Fruit fly (Drosophila melanogaster) whole organism, embryonic: ENCODE data around the gene CG43897.
A peak's percentile ranks its signal among the peaks of the same experiment; 100 is the strongest.

Experiments
- BEAF-32 ChIP-seq: fragments of 200-800 bp; sonication (Bioruptor generic); optimal IDR thresholded peaks from 3 replicates; lab custom pipeline; 2017; ENCODE audit warnings: missing biosample characterization, missing genetic modification characterization, mild to moderate bottlenecking, moderate library complexity, missing genetic modification reagents
- CG10209 ChIP-seq: fragments of 200-800 bp; sonication (Bioruptor generic); optimal IDR thresholded peaks from 3 replicates; lab custom pipeline; 2017; ENCODE audit warnings: missing biosample characterization, mild to moderate bottlenecking, missing genetic modification characterization, missing genetic modification reagents
- CG11696 ChIP-seq: fragments of 200-800 bp; sonication (Bioruptor generic); IDR thresholded peaks from 2 replicates; pipeline ENCODE4 v1.3.6; 2022; ENCODE audit warnings: missing biosample characterization, missing genetic modification characterization
- CG12391 ChIP-seq: fragments of 200-800 bp; sonication (Bioruptor generic); optimal IDR thresholded peaks from 3 replicates; lab custom pipeline; 2018; ENCODE audit warnings: missing biosample characterization, mild to moderate bottlenecking, missing genetic modification characterization, moderate library complexity
- CG15073 ChIP-seq: fragments of 200-800 bp; sonication (Bioruptor generic); optimal IDR thresholded peaks from 2 replicates; lab custom pipeline; 2016; ENCODE audit warnings: missing biosample characterization, missing genetic modification characterization
- CG17359 ChIP-seq: fragments of 200-800 bp; sonication (Bioruptor generic); optimal IDR thresholded peaks from 3 replicates; lab custom pipeline; 2018; ENCODE audit warnings: missing biosample characterization, mild to moderate bottlenecking, missing genetic modification characterization, moderate library complexity
- CG31365 ChIP-seq: fragments of 200-800 bp; sonication (Bioruptor generic); optimal IDR thresholded peaks from 2 replicates; lab custom pipeline; 2018; ENCODE audit warnings: missing biosample characterization, mild to moderate bottlenecking, missing genetic modification characterization
- CG31441 ChIP-seq: fragments of 200-800 bp; sonication (Bioruptor generic); IDR thresholded peaks from 2 replicates; pipeline ENCODE4 v1.3.6; 2022; ENCODE audit warnings: missing biosample characterization, missing genetic modification characterization
- CG3163 ChIP-seq: fragments of 200-800 bp; sonication (Bioruptor generic); optimal IDR thresholded peaks from 3 replicates; lab custom pipeline; 2016; ENCODE audit warnings: missing biosample characterization, missing genetic modification characterization
- CG32767 ChIP-seq: fragments of 200-800 bp; sonication (Bioruptor generic); IDR thresholded peaks from 2 replicates; pipeline ENCODE4 v1.3.6; 2022; ENCODE audit warnings: missing biosample characterization, missing genetic modification characterization
- CG4404 ChIP-seq: fragments of 200-800 bp; sonication (Bioruptor generic); IDR thresholded peaks from 2 replicates; pipeline ENCODE4 v1.3.6; 2022; ENCODE audit warnings: missing biosample characterization, missing genetic modification characterization
- CG6813 ChIP-seq: fragments of 200-800 bp; sonication (Bioruptor generic); optimal IDR thresholded peaks from 2 replicates; lab custom pipeline; 2017; ENCODE audit warnings: missing biosample characterization, missing genetic modification characterization, mild to moderate bottlenecking, moderate library complexity, missing genetic modification reagents
- CG7372 ChIP-seq: fragments of 200-800 bp; sonication (Bioruptor generic); IDR thresholded peaks from 2 replicates; pipeline ENCODE4 v1.3.6; 2022; ENCODE audit warnings: missing biosample characterization, missing genetic modification characterization
- CG8281 ChIP-seq: fragments of 200-800 bp; sonication (Bioruptor generic); optimal IDR thresholded peaks from 2 replicates; lab custom pipeline; 2018; ENCODE audit warnings: missing biosample characterization, mild to moderate bottlenecking, missing genetic modification characterization, moderate library complexity
- CG8924 ChIP-seq: fragments of 200-800 bp; optimal IDR thresholded peaks from 3 replicates; lab custom pipeline; 2019; ENCODE audit warnings: missing biosample characterization, mild to moderate bottlenecking, missing genetic modification characterization, moderate library complexity
- D19A ChIP-seq: fragments of 200-800 bp; optimal IDR thresholded peaks from 3 replicates; lab custom pipeline; 2019; ENCODE audit warnings: missing biosample characterization, mild to moderate bottlenecking, missing genetic modification characterization, moderate library complexity
- Doc2 ChIP-seq: fragments of 200-800 bp; sonication (Bioruptor generic); IDR thresholded peaks from 2 replicates; pipeline ENCODE4 v1.3.6; 2022; ENCODE audit warnings: missing biosample characterization, missing genetic modification characterization
- Eip74EF ChIP-seq, 2 experiments: fragments of 200-800 bp in 1 of 2; fragments of >200 bp in 1 of 2; sonication (Bioruptor generic) in 1 of 2; optimal IDR thresholded peaks; 2 replicates each; lab custom pipeline; 2017 to 2019; ENCODE audit warnings: missing biosample characterization in 2 of 2, missing genetic modification characterization in 2 of 2, mild to moderate bottlenecking in 1 of 2, moderate library complexity in 1 of 2
- Hr78 ChIP-seq, 2 experiments: fragments of 200-800 bp in 1 of 2; fragments of >200 bp in 1 of 2; sonication (Bioruptor generic) in 1 of 2; optimal IDR thresholded peaks; 2 replicates each; lab custom pipeline; 2017 to 2019; ENCODE audit warnings: missing biosample characterization in 2 of 2, missing genetic modification characterization in 2 of 2, mild to moderate bottlenecking in 1 of 2, moderate library complexity in 1 of 2
- NFAT ChIP-seq: fragments of 200-800 bp; sonication (Bioruptor generic); IDR thresholded peaks from 2 replicates; pipeline ENCODE4 v1.3.6; 2022; ENCODE audit warnings: missing biosample characterization, missing genetic modification characterization
- Neu2 ChIP-seq: fragments of 200-800 bp; sonication (Bioruptor generic); optimal IDR thresholded peaks from 3 replicates; lab custom pipeline; 2016; ENCODE audit warnings: missing biosample characterization, missing genetic modification characterization, borderline replicate concordance
- Nf-YB ChIP-seq: fragments of 200-800 bp; sonication (Bioruptor generic); optimal IDR thresholded peaks from 3 replicates; lab custom pipeline; 2019; ENCODE audit warnings: missing biosample characterization, mild to moderate bottlenecking, missing genetic modification characterization, moderate library complexity
- Oli ChIP-seq: fragments of 200-800 bp; sonication (Bioruptor generic); optimal IDR thresholded peaks from 2 replicates; lab custom pipeline; 2018; ENCODE audit warnings: missing biosample characterization, mild to moderate bottlenecking, missing genetic modification characterization, moderate library complexity
- Pdp1 ChIP-seq, 2 experiments: fragments of 200-800 bp; sonication (Bioruptor generic); optimal IDR thresholded peaks; 3 replicates each; lab custom pipeline; 2016; ENCODE audit warnings: missing biosample characterization in 2 of 2, missing genetic modification characterization in 2 of 2, mild to moderate bottlenecking in 1 of 2, moderate library complexity in 1 of 2
- Rx ChIP-seq: fragments of 200-800 bp; sonication (Bioruptor generic); IDR thresholded peaks from 2 replicates; pipeline ENCODE4 v1.3.6; 2022; ENCODE audit warnings: missing biosample characterization, missing genetic modification characterization
- Sox102F ChIP-seq: fragments of 200-800 bp; sonication (Bioruptor generic); optimal IDR thresholded peaks from 2 replicates; lab custom pipeline; 2018; ENCODE audit warnings: missing biosample characterization, mild to moderate bottlenecking, missing genetic modification characterization, moderate library complexity
- Taf1 ChIP-seq: fragments of 200-800 bp; sonication (Bioruptor generic); IDR thresholded peaks from 2 replicates; pipeline ENCODE4 v1.3.6; 2022; ENCODE audit warnings: missing biosample characterization, missing genetic modification characterization
- Usf ChIP-seq: fragments of 200-800 bp; sonication (Bioruptor generic); optimal IDR thresholded peaks from 2 replicates; lab custom pipeline; 2017; ENCODE audit warnings: missing genotype, missing biosample characterization, missing genetic modification characterization
- ash1 ChIP-seq: fragments of 200-800 bp; sonication (Bioruptor generic); optimal IDR thresholded peaks from 2 replicates; lab custom pipeline; 2018; ENCODE audit warnings: missing biosample characterization, mild to moderate bottlenecking, missing genetic modification characterization
- btn ChIP-seq: fragments of 200-800 bp; sonication (Bioruptor generic); optimal IDR thresholded peaks from 2 replicates; lab custom pipeline; 2016; ENCODE audit warnings: missing biosample characterization, missing genetic modification characterization
- cad ChIP-seq: fragments of >200 bp; optimal IDR thresholded peaks from 2 replicates; lab custom pipeline; 2017; ENCODE audit warnings: missing biosample characterization, missing genetic modification characterization
- croc ChIP-seq: fragments of 200-800 bp; sonication (Bioruptor generic); conservative IDR thresholded peaks from 3 replicates; pipeline ENCODE4 v1.3.6; 2022; ENCODE audit warnings: missing biosample characterization, missing genetic modification characterization
- en ChIP-seq: fragments of 200-800 bp; sonication (Bioruptor generic); optimal IDR thresholded peaks from 2 replicates; lab custom pipeline; 2016; ENCODE audit warnings: missing biosample characterization, missing genetic modification characterization
- fd64A ChIP-seq: fragments of 200-800 bp; sonication (Bioruptor generic); optimal IDR thresholded peaks from 3 replicates; lab custom pipeline; 2018; ENCODE audit warnings: missing biosample characterization, mild to moderate bottlenecking, missing genetic modification characterization
- ftz-f1 ChIP-seq: fragments of 200-800 bp; sonication (Bioruptor generic); optimal IDR thresholded peaks from 2 replicates; lab custom pipeline; 2016; ENCODE audit warnings: missing biosample characterization, missing genetic modification characterization
- gsb-n ChIP-seq: fragments of 200-800 bp; sonication (Bioruptor generic); optimal IDR thresholded peaks from 3 replicates; lab custom pipeline; 2018; ENCODE audit warnings: missing biosample characterization, mild to moderate bottlenecking, missing genetic modification characterization
- gt ChIP-seq: fragments of 200-800 bp; sonication (Bioruptor generic); IDR thresholded peaks from 2 replicates; pipeline ENCODE4 v1.3.6; 2022; ENCODE audit warnings: missing biosample characterization, missing genetic modification characterization
- jing ChIP-seq: fragments of 200-800 bp; sonication (Bioruptor generic); optimal IDR thresholded peaks from 2 replicates; lab custom pipeline; 2018; ENCODE audit warnings: missing biosample characterization, mild to moderate bottlenecking, missing genetic modification characterization
- lbe ChIP-seq: fragments of 200-800 bp; sonication (Bioruptor generic); optimal IDR thresholded peaks from 2 replicates; lab custom pipeline; 2016; ENCODE audit warnings: missing biosample characterization, mild to moderate bottlenecking, missing genetic modification characterization
- lmd ChIP-seq: fragments of 200-800 bp; sonication (Bioruptor generic); IDR thresholded peaks from 2 replicates; pipeline ENCODE4 v1.3.6; 2022; ENCODE audit warnings: missing biosample characterization, missing genetic modification characterization
- oc ChIP-seq: fragments of 200-800 bp; sonication (Bioruptor generic); optimal IDR thresholded peaks from 2 replicates; lab custom pipeline; 2018; ENCODE audit warnings: missing biosample characterization, mild to moderate bottlenecking, missing genetic modification characterization, moderate library complexity
- pros ChIP-seq: fragments of 200-800 bp; sonication (Bioruptor generic); optimal IDR thresholded peaks from 3 replicates; lab custom pipeline; 2019; ENCODE audit warnings: missing biosample characterization, mild to moderate bottlenecking, missing genetic modification characterization, moderate library complexity
- pum ChIP-seq: fragments of 200-800 bp; sonication (Bioruptor generic); optimal IDR thresholded peaks from 2 replicates; lab custom pipeline; 2016; ENCODE audit warnings: missing biosample characterization, missing genetic modification characterization
- pzg ChIP-seq: fragments of 200-800 bp; sonication (Bioruptor generic); optimal IDR thresholded peaks from 3 replicates; lab custom pipeline; 2018; ENCODE audit warnings: missing biosample characterization, mild to moderate bottlenecking, missing genetic modification characterization, moderate library complexity
- sens ChIP-seq: fragments of 200-800 bp; sonication (Bioruptor generic); peaks from one replicate; lab custom pipeline; 2016; ENCODE audit warnings: missing biosample characterization, missing genetic modification characterization
- sug ChIP-seq: fragments of 200-800 bp; optimal IDR thresholded peaks from 2 replicates; lab custom pipeline; 2019; ENCODE audit warnings: missing biosample characterization, mild to moderate bottlenecking, missing genetic modification characterization, moderate library complexity
- unpg ChIP-seq: fragments of 200-800 bp; sonication (Bioruptor generic); optimal IDR thresholded peaks from 3 replicates; lab custom pipeline; 2018; ENCODE audit warnings: missing biosample characterization, mild to moderate bottlenecking, missing genetic modification characterization, moderate library complexity
- vnd ChIP-seq: fragments of 200-800 bp; sonication (Bioruptor generic); IDR thresholded peaks from 3 replicates; pipeline ENCODE4 v1.3.6; 2022; ENCODE audit warnings: missing biosample characterization, missing genetic modification characterization; ENCODE audit not compliant: partially characterized antibody
- z ChIP-seq: fragments of 200-800 bp; sonication (Bioruptor generic); IDR thresholded peaks from 3 replicates; pipeline ENCODE4 v1.3.6; 2022; ENCODE audit warnings: missing biosample characterization, missing genetic modification characterization

Gene CG43897

DNA sequence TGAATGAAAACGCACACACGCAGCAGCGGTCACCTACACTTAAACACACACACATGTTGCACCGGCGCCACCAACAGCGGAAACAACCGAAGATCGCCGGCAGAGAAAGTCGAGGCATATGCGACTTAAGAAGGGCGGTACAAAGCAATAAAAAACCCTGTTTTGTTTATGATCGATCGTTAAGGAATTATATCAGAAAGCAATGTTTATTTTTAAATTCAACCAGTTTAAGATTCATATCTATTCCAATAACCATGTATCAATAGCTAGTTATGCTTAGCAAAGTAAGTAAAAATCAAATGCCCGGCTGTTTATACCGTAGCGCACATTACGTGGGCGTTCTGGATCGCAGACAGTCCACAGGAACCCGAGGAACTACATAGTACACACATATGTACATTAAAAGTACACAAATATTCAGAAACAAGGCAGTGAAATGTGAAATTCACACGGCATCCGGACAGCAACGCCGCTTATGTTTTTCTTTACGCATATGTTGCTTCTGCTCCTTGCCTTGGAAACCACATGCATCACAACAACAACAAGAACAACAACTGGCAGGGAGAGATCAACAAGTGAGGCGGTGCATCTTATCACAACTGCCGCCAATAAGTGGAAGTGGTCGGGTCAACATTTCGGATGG, 42.3 kb downstream of the CG43897 start (continued):
- TF ChIP-seq CG15073, result peak; percentile 85
- peak; percentile 97 for TF ChIP-seq CG12391
- peak; percentile 97 for TF ChIP-seq CG32767
- peak; percentile 81; the same call in 2 of the 3 replicates for TF ChIP-seq z
- TF ChIP-seq Rx (GFP tag; lab: Robert Waterston, UW), result peak; percentile 96
- TF ChIP-seq lbe (GFP tag; lab: Kevin White, UChicago), result peak; percentile 81
- peak; percentile 97 for TF ChIP-seq oc (tag; lab: Kevin White, UChicago)
- peak; percentile 85 for TF ChIP-seq Nf-YB (GFP tag; lab: Kevin White, UChicago)
- peak; percentile 99 for TF ChIP-seq pum (GFP tag; lab: Kevin White, UChicago)
- TF ChIP-seq D19A (tag; lab: Kevin White, UChicago), result peak; percentile 96
- TF ChIP-seq Taf1, result peak; percentile 73
- peak; percentile 90 for TF ChIP-seq CG11696 (GFP tag; lab: Robert Waterston, UW)
- peak; percentile 96 for TF ChIP-seq Sox102F (GFP tag; lab: Kevin White, UChicago)
- peak; percentile 99 for TF ChIP-seq CG4404 (GFP tag; lab: Robert Waterston, UW)
- peak; percentile 96 for TF ChIP-seq Usf
- peak; percentile 96 for TF ChIP-seq CG6813 (GFP tag; lab: Kevin White, UChicago)
- peak; percentile 97 for TF ChIP-seq lmd (GFP tag; lab: Robert Waterston, UW)
- TF ChIP-seq Eip74EF (GFP tag; optimal IDR thresholded peaks at IDR 0.05; lab: Kevin White, UChicago), result peak in 1 of 2 experiments; percentile 96
- TF ChIP-seq vnd (GFP tag; lab: Robert Waterston, UW), result no peak
- TF ChIP-seq gt (GFP tag; lab: Robert Waterston, UW), result peak; percentile 97
- TF ChIP-seq Neu2, result peak; percentile 97
- TF ChIP-seq sug (tag; lab: Kevin White, UChicago), result peak; percentile 81
- peak; percentile 99 for TF ChIP-seq croc (GFP tag; lab: Robert Waterston, UW)
- peak; percentile 96 for TF ChIP-seq en (GFP tag; lab: Kevin White, UChicago)
- TF ChIP-seq CG10209 (GFP tag; lab: Kevin White, UChicago), result peak; percentile 96
- peak; percentile 38 for TF ChIP-seq ftz-f1 (GFP tag; lab: Kevin White, UChicago)
- TF ChIP-seq Pdp1 (GFP tag; optimal IDR thresholded peaks at IDR 0.05; lab: Kevin White, UChicago), result peak; percentile 95 to 97
- TF ChIP-seq pros (GFP tag; lab: Kevin White, UChicago), result peak; percentile 87
- peak; percentile 97 for TF ChIP-seq gsb-n (tag; lab: Kevin White, UChicago)
- peak; percentile 99 for TF ChIP-seq CG17359
- peak in 1 of 2 experiments; percentile 93 for TF ChIP-seq Hr78 (GFP tag; optimal IDR thresholded peaks at IDR 0.05; lab: Kevin White, UChicago)
- peak; percentile 98 for TF ChIP-seq btn (GFP tag; lab: Kevin White, UChicago)
- peak; percentile 85 for TF ChIP-seq CG3163 (GFP tag; lab: Kevin White, UChicago)
- TF ChIP-seq CG7372 (GFP tag; lab: Robert Waterston, UW), result peak; percentile 94
- TF ChIP-seq Doc2, result peak; percentile 84
- TF ChIP-seq CG8924 (tag; lab: Kevin White, UChicago), result peak; percentile 98
- peak; percentile 98 for TF ChIP-seq fd64A (GFP tag; lab: Kevin White, UChicago)
- TF ChIP-seq sens (GFP tag; lab: Kevin White, UChicago), result peak; percentile 100
- TF ChIP-seq ash1 (GFP tag; lab: Kevin White, UChicago), result peak; percentile 73
- TF ChIP-seq Oli, result peak; percentile 97
- peak; percentile 69 for TF ChIP-seq CG31441 (GFP tag; lab: Robert Waterston, UW)
- peak; percentile 86 for TF ChIP-seq CG8281 (tag; lab: Kevin White, UChicago)
- TF ChIP-seq pzg (GFP tag; lab: Kevin White, UChicago), result no peak
- peak; percentile 97 for TF ChIP-seq unpg (GFP tag; lab: Kevin White, UChicago)
- peak; percentile 88 for TF ChIP-seq CG31365 (tag; lab: Kevin White, UChicago)
- TF ChIP-seq BEAF-32 (GFP tag; lab: Kevin White, UChicago), result no peak
- peak; percentile 90 for TF ChIP-seq NFAT (GFP tag; lab: Robert Waterston, UW)
- no peak for TF ChIP-seq cad (GFP tag; lab: Kevin White, UChicago)
- TF ChIP-seq jing, result peak; percentile 94
